Worm (Caenorhabditis elegans) whole organism, L1 larva: ENCODE data around the gene F21C10.1.

Experiments used
- C16A3.4 ChIP-seq: fragments of 150-350 bp; optimal IDR thresholded peaks from 2 replicates; lab custom pipeline; 2014; ENCODE audit warnings: missing biosample characterization, missing genetic modification characterization
- C34B4.2 ChIP-seq: sonication (generic microtip); optimal IDR thresholded peaks from 2 replicates; lab custom pipeline; 2017; ENCODE audit warnings: mild to moderate bottlenecking, missing genetic modification characterization, missing compliant biosample characterization
- Y116A8C.19 ChIP-seq: sonication (generic microtip); optimal IDR thresholded peaks from 2 replicates; lab custom pipeline; 2016; ENCODE audit warnings: missing compliant biosample characterization, missing genetic modification characterization, borderline replicate concordance
- aly-2 ChIP-seq: fragments of 150-350 bp; optimal IDR thresholded peaks from 2 replicates; lab custom pipeline; 2014; ENCODE audit warnings: missing biosample characterization, missing genetic modification characterization
- blmp-1 ChIP-seq: fragments of 150-350 bp; optimal IDR thresholded peaks from 2 replicates; lab custom pipeline; 2014; ENCODE audit warnings: missing biosample characterization, missing genetic modification characterization
- ceh-8 ChIP-seq: fragments of 200-800 bp; sonication (Bioruptor generic); optimal IDR thresholded peaks from 2 replicates; lab custom pipeline; 2018; ENCODE audit warnings: mild to moderate bottlenecking, missing genetic modification characterization, moderate library complexity, missing compliant biosample characterization
- ceh-88 ChIP-seq: fragments of 200-800 bp; sonication (Bioruptor generic); IDR thresholded peaks from 2 replicates; pipeline ENCODE4 v1.3.6; 2022; ENCODE audit warnings: missing genetic modification characterization, missing compliant biosample characterization
- ceh-90 ChIP-seq: sonication (generic microtip); optimal IDR thresholded peaks from 2 replicates; lab custom pipeline; 2016; ENCODE audit warnings: missing genetic modification characterization, missing compliant biosample characterization
- ces-1 ChIP-seq: fragments of 150-350 bp; optimal IDR thresholded peaks from 2 replicates; lab custom pipeline; 2014; ENCODE audit warnings: missing biosample characterization, missing genetic modification reagents, missing genetic modification characterization
- dsc-1 ChIP-seq: sonication (generic microtip); optimal IDR thresholded peaks from 2 replicates; lab custom pipeline; 2016; ENCODE audit warnings: mild to moderate bottlenecking, missing genetic modification characterization, missing compliant biosample characterization
- efl-1 ChIP-seq, 4 experiments: fragments of 150-350 bp; optimal IDR thresholded peaks in 3 of 4; peaks in 1 of 4; 1 replicate in 1 of 4; 2 replicates in 3 of 4; lab custom pipeline; 2014; ENCODE audit warnings: missing biosample characterization in 2 of 4, missing genetic modification characterization in 2 of 4, missing genetic modification reagents in 2 of 4
- egl-27 ChIP-seq, 2 experiments: fragments of 150-350 bp in 1 of 2; sonication (generic microtip); optimal IDR thresholded peaks; 3 replicates each; lab custom pipeline; 2017 to 2018; ENCODE audit warnings: missing biosample characterization in 2 of 2, missing genetic modification characterization in 2 of 2, missing genetic modification reagents in 2 of 2
- elt-2 ChIP-seq: sonication (generic microtip); optimal IDR thresholded peaks from 2 replicates; lab custom pipeline; 2016; ENCODE audit warnings: missing genetic modification characterization, mild to moderate bottlenecking, inconsistent platforms, missing compliant biosample characterization, missing genetic modification reagents
- elt-3 ChIP-seq, 6 experiments: fragments of 150-350 bp in 1 of 6; sonication (generic microtip); optimal IDR thresholded peaks; 2 replicates each; lab custom pipeline; 2017 to 2018; ENCODE audit warnings: missing biosample characterization in 6 of 6, missing genetic modification characterization in 6 of 6, inconsistent platforms in 1 of 6
- ets-5 ChIP-seq: fragments of 200-800 bp; sonication (Bioruptor generic); IDR thresholded peaks from 2 replicates; pipeline ENCODE4 v1.3.6; 2022; ENCODE audit warnings: missing genetic modification characterization, missing compliant biosample characterization
- fkh-10 ChIP-seq: sonication (generic microtip); optimal IDR thresholded peaks from 2 replicates; lab custom pipeline; 2017; ENCODE audit warnings: missing biosample characterization, missing genetic modification reagents, missing genetic modification characterization
- fkh-8 ChIP-seq: sonication (generic microtip); optimal IDR thresholded peaks from 2 replicates; lab custom pipeline; 2016; ENCODE audit warnings: mild to moderate bottlenecking, missing genetic modification characterization, missing compliant biosample characterization
- fos-1 ChIP-seq: fragments of 150-350 bp; optimal IDR thresholded peaks from 2 replicates; lab custom pipeline; 2014; ENCODE audit warnings: missing biosample characterization, missing genetic modification characterization
- grh-1 ChIP-seq: fragments of 200-800 bp; sonication (Bioruptor generic); IDR thresholded peaks from 2 replicates; pipeline ENCODE4 v1.3.6; 2022; ENCODE audit warnings: missing genetic modification reagents, missing genetic modification characterization, missing compliant biosample characterization
- hlh-17 ChIP-seq: fragments of 200-800 bp; sonication (Bioruptor generic); optimal IDR thresholded peaks from 2 replicates; lab custom pipeline; 2018; ENCODE audit warnings: missing genetic modification characterization, mild to moderate bottlenecking, missing compliant biosample characterization, moderate library complexity, borderline replicate concordance
- hpl-2 ChIP-seq: fragments of 150-350 bp; optimal IDR thresholded peaks from 2 replicates; lab custom pipeline; 2014; ENCODE audit warnings: missing biosample characterization, missing genetic modification reagents, missing genetic modification characterization
- irx-1 ChIP-seq: sonication (generic microtip); optimal IDR thresholded peaks from 2 replicates; lab custom pipeline; 2016; ENCODE audit warnings: missing genetic modification characterization, missing compliant biosample characterization
- lin-14 ChIP-seq: fragments of 200-800 bp; sonication (Bioruptor generic); optimal IDR thresholded peaks from 2 replicates; lab custom pipeline; 2018; ENCODE audit warnings: mild to moderate bottlenecking, missing genetic modification characterization, moderate library complexity, missing compliant biosample characterization
- lin-35 ChIP-seq, 2 experiments: fragments of 150-350 bp; optimal IDR thresholded peaks; 2 replicates each; lab custom pipeline; 2014; ENCODE audit warnings: missing biosample characterization in 2 of 2, missing genetic modification characterization in 2 of 2, missing genetic modification reagents in 2 of 2
- lir-3 ChIP-seq: sonication (generic microtip); optimal IDR thresholded peaks from 2 replicates; lab custom pipeline; 2016; ENCODE audit warnings: mild to moderate bottlenecking, missing genetic modification characterization, moderate library complexity, missing compliant biosample characterization; ENCODE audit not compliant: poor library complexity
- mab-9 ChIP-seq: fragments of 200-800 bp; sonication (Bioruptor generic); IDR thresholded peaks from 2 replicates; pipeline ENCODE4 v1.3.6; 2022; ENCODE audit warnings: missing genetic modification reagents, missing genetic modification characterization, missing compliant biosample characterization
- mdl-1 ChIP-seq, 2 experiments: fragments of 150-350 bp; optimal IDR thresholded peaks; 2 replicates each; lab custom pipeline; 2014 to 2017; ENCODE audit warnings: missing biosample characterization in 2 of 2, missing genetic modification characterization in 2 of 2, inconsistent platforms in 1 of 2
- mep-1 ChIP-seq: fragments of 150-350 bp; optimal IDR thresholded peaks from 2 replicates; lab custom pipeline; 2014; ENCODE audit warnings: missing biosample characterization, missing genetic modification characterization
- nhr-11 ChIP-seq: fragments of 150-350 bp; optimal IDR thresholded peaks from 2 replicates; lab custom pipeline; 2014; ENCODE audit warnings: missing biosample characterization, missing genetic modification characterization
- nhr-20 ChIP-seq: sonication (generic microtip); optimal IDR thresholded peaks from 2 replicates; lab custom pipeline; 2016; ENCODE audit warnings: mild to moderate bottlenecking, missing genetic modification characterization, missing compliant biosample characterization
- nhr-237 ChIP-seq: fragments of 150-350 bp; optimal IDR thresholded peaks from 2 replicates; lab custom pipeline; 2014; ENCODE audit warnings: missing biosample characterization, missing genetic modification characterization
- nhr-47 ChIP-seq: sonication (generic microtip); optimal IDR thresholded peaks from 2 replicates; lab custom pipeline; 2016; ENCODE audit warnings: mild to moderate bottlenecking, missing genetic modification characterization, moderate library complexity, missing compliant biosample characterization
- nhr-76 ChIP-seq: sonication (generic microtip); optimal IDR thresholded peaks from 2 replicates; lab custom pipeline; 2017; ENCODE audit warnings: missing biosample characterization, missing genetic modification characterization
- nhr-84 ChIP-seq: sonication (generic microtip); optimal IDR thresholded peaks from 2 replicates; lab custom pipeline; 2017; ENCODE audit warnings: missing biosample characterization, missing genetic modification characterization
- nhr-85 ChIP-seq: sonication (generic microtip); peaks from one replicate; lab custom pipeline; 2016; ENCODE audit warnings: missing genetic modification characterization, inconsistent platforms, missing compliant biosample characterization
- nhr-90 ChIP-seq: sonication (generic microtip); optimal IDR thresholded peaks from 2 replicates; lab custom pipeline; 2016; ENCODE audit warnings: mild to moderate bottlenecking, missing genetic modification characterization, missing compliant biosample characterization; ENCODE audit not compliant: poor library complexity
- pag-3 ChIP-seq: sonication (generic microtip); optimal IDR thresholded peaks from 2 replicates; lab custom pipeline; 2017; ENCODE audit warnings: missing genetic modification characterization, mild to moderate bottlenecking, missing compliant biosample characterization, antibody characterized with exemption, borderline replicate concordance; ENCODE audit not compliant: insufficient read depth
- pax-3 ChIP-seq: fragments of 200-800 bp; sonication (Bioruptor generic); optimal IDR thresholded peaks from 2 replicates; lab custom pipeline; 2018; ENCODE audit warnings: mild to moderate bottlenecking, missing genetic modification characterization, moderate library complexity, missing compliant biosample characterization
- snu-23 ChIP-seq: sonication (generic microtip); optimal IDR thresholded peaks from 2 replicates; lab custom pipeline; 2016; ENCODE audit warnings: missing genetic modification characterization, missing compliant biosample characterization
- sox-4 ChIP-seq: sonication (generic microtip); optimal IDR thresholded peaks from 2 replicates; lab custom pipeline; 2016; ENCODE audit warnings: missing genetic modification characterization, missing compliant biosample characterization
- sup-37 ChIP-seq: fragments of 200-800 bp; sonication (Bioruptor generic); optimal IDR thresholded peaks from 2 replicates; lab custom pipeline; 2018; ENCODE audit warnings: mild to moderate bottlenecking, missing genetic modification characterization, missing compliant biosample characterization
- swsn-7 ChIP-seq: sonication (generic microtip); optimal IDR thresholded peaks from 2 replicates; lab custom pipeline; 2016; ENCODE audit warnings: missing genetic modification characterization, missing compliant biosample characterization
- unc-62 ChIP-seq: fragments of 150-350 bp; optimal IDR thresholded peaks from 2 replicates; lab custom pipeline; 2014; ENCODE audit warnings: missing biosample characterization, missing genetic modification reagents, missing genetic modification characterization
- unc-86 ChIP-seq: sonication (generic microtip); optimal IDR thresholded peaks from 2 replicates; lab custom pipeline; 2016; ENCODE audit warnings: missing genetic modification characterization, missing compliant biosample characterization
- unc-98 ChIP-seq: fragments of 200-800 bp; sonication (Bioruptor generic); IDR thresholded peaks from 2 replicates; pipeline ENCODE4 v1.3.6; 2022; ENCODE audit warnings: missing genetic modification characterization, missing compliant biosample characterization
- xbp-1 ChIP-seq: sonication (generic microtip); optimal IDR thresholded peaks from 2 replicates; lab custom pipeline; 2016; ENCODE audit warnings: missing genetic modification characterization, missing compliant biosample characterization
- zip-4 ChIP-seq: fragments of 200-800 bp; sonication (Bioruptor generic); optimal IDR thresholded peaks from 2 replicates; lab custom pipeline; 2018; ENCODE audit warnings: mild to moderate bottlenecking, missing genetic modification characterization, moderate library complexity, missing compliant biosample characterization
- ztf-4 ChIP-seq: fragments of 150-350 bp; optimal IDR thresholded peaks from 2 replicates; lab custom pipeline; 2014; ENCODE audit warnings: missing biosample characterization, missing genetic modification characterization

F21C10.1 gene

DNA sequence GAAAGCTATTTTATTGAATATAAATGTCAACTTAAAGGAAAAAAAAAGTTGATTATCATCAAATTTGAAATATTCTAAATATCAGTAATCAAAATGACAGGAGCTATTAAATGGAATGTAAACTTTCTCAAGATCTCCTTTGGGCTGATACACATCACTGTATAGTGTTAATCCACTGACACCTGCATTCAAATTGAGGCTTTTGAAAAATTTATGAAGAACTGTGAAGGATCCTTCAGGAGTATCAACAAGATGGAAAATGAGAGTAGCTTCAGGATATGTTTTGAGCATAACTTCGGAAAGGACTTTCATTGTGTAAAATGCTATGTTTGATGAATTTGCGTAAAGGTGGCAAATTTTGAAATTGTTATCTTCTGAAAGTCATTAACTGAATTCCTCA is 34.9 kb upstream of the F21C10.1 start:
- TF ChIP-seq fos-1 (no peak), C34B4.2 (tag; lab: Kevin White, UChicago) (no peak), hpl-2 (GFP tag; lab: Kevin White, UChicago) (no peak), fkh-8 (tag; lab: Kevin White, UChicago) (no peak), swsn-7 (tag; lab: Kevin White, UChicago) (no peak), nhr-90 (tag; lab: Kevin White, UChicago) (no peak), irx-1 (tag; lab: Kevin White, UChicago) (no peak), efl-1 (optimal IDR thresholded peaks at IDR 0.05; lab: Kevin White, UChicago) (no peak), efl-1 (GFP tag; optimal IDR thresholded peaks at IDR 0.05 in 1 of 2; lab: Kevin White, UChicago) (no peak), sup-37 (GFP tag; lab: Kevin White, UChicago) (no peak), ces-1 (GFP tag; lab: Kevin White, UChicago) (no peak), lin-35 (GFP tag; optimal IDR thresholded peaks at IDR 0.05; lab: Kevin White, UChicago) (peak in 1 of 2 experiments; percentile 24), aly-2 (tag; lab: Kevin White, UChicago) (no peak), blmp-1 (tag; lab: Kevin White, UChicago) (no peak), ceh-88 (GFP tag; lab: Robert Waterston, UW) (0 out of 2 replicates have a peak, but pooled peaks have one; percentile 19), unc-62 (no peak), hlh-17 (no peak), nhr-11 (no peak), ztf-4 (tag; lab: Kevin White, UChicago) (no peak), unc-86 (tag; lab: Kevin White, UChicago) (no peak), nhr-47 (tag; lab: Kevin White, UChicago) (no peak), elt-3 (tag; optimal IDR thresholded peaks at IDR 0.05; lab: Kevin White, UChicago) (no peak), nhr-237 (tag; lab: Kevin White, UChicago) (no peak), egl-27 (tag; optimal IDR thresholded peaks at IDR 0.05; lab: Kevin White, UChicago) (no peak), nhr-76 (tag; lab: Kevin White, UChicago) (no peak), pax-3 (tag; lab: Kevin White, UChicago) (no peak), unc-98 (GFP tag; lab: Robert Waterston, UW) (no peak), dsc-1 (tag; lab: Kevin White, UChicago) (no peak), xbp-1 (tag; lab: Kevin White, UChicago) (no peak), elt-2 (tag; lab: Kevin White, UChicago) (peak; percentile 9), lir-3 (tag; lab: Kevin White, UChicago) (peak; percentile 44)

DNA sequence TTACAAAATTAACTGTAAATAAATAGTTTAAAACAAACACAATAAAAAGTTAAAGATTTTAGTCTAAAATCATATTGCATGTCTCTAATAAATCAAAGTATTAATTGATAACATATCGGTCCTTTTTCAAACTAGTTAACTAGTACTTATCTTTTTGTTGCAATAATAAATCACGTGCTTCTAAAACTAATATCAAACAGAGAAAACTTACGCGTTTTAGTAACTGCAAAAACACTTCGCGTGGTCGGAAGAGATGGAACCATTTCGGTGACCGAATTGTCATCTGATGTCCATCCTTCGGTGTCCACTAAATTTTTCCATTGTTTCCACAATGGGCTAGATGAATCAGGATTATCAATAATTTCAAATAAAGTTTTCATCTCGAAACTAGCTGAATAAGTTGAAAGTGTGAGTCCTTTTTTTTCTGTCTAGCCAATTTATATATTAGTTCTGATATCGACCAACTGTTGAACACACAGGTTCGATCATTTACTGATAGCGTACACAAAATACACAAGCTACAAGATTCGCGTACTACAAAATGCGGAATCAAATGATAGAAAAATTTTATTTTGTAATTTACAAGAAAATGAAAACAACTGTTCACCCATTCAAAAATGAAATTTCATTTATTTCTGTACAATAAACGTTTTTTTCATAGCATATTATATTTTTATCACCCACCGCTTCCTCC is 33.7 kb upstream of the F21C10.1 start, which contains the start of gene F21C10.9:
F21C10.9 (minus strand) TSS at position 417 of the 694 bp plus-strand sequence.
- TF ChIP-seq mab-9 (GFP tag; lab: Robert Waterston, UW) (no peak), blmp-1 (tag; lab: Kevin White, UChicago) (peak; percentile 4), ets-5 (no peak), zip-4 (GFP tag; lab: Kevin White, UChicago) (no peak), sox-4 (tag; lab: Kevin White, UChicago) (no peak), mep-1 (tag; lab: Kevin White, UChicago) (no peak), Y116A8C.19 (no peak), pag-3 (tag; lab: Kevin White, UChicago) (no peak), hpl-2 (GFP tag; lab: Kevin White, UChicago) (no peak), grh-1 (GFP tag; lab: Robert Waterston, UW) (peak; percentile 31; the same call in 1 of the 2 replicates), nhr-20 (tag; lab: Kevin White, UChicago) (peak; percentile 57), nhr-84 (tag; lab: Kevin White, UChicago) (no peak), xbp-1 (tag; lab: Kevin White, UChicago) (no peak), ceh-8 (no peak), mdl-1 (tag; optimal IDR thresholded peaks at IDR 0.05; lab: Kevin White, UChicago) (peak in 1 of 2 experiments; percentile 16), fkh-10 (GFP tag; lab: Kevin White, UChicago) (no peak), nhr-85 (tag; lab: Kevin White, UChicago) (peak; percentile 80), C16A3.4 (tag; lab: Kevin White, UChicago) (no peak), ceh-90 (tag; lab: Kevin White, UChicago) (no peak), nhr-90 (tag; lab: Kevin White, UChicago) (peak; percentile 23), snu-23 (GFP tag; lab: Kevin White, UChicago) (peak; percentile 7), lin-14 (GFP tag; lab: Kevin White, UChicago) (peak; percentile 2), elt-3 (tag; optimal IDR thresholded peaks at IDR 0.05; lab: Kevin White, UChicago) (peak in 1 of 6 experiments; percentile 8), dsc-1 (tag; lab: Kevin White, UChicago) (no peak), efl-1 (optimal IDR thresholded peaks at IDR 0.05; lab: Kevin White, UChicago) (no peak), efl-1 (GFP tag; optimal IDR thresholded peaks at IDR 0.05 in 1 of 2; lab: Kevin White, UChicago) (peak in 1 of 2 experiments; percentile 53)
